Fruit fly (Drosophila melanogaster) whole organism, embryonic: ENCODE measurements around the gene Pc.

Experiments used
- ATbp ChIP-seq: fragments of 200-800 bp; sonication (Bioruptor generic); optimal IDR thresholded peaks from 2 replicates; lab custom pipeline; 2017; ENCODE audit warnings: missing biosample characterization, mild to moderate bottlenecking, missing genetic modification characterization, missing genetic modification reagents
- CG11247 ChIP-seq: fragments of 200-800 bp; sonication (Bioruptor generic); IDR thresholded peaks from 2 replicates; pipeline ENCODE4 v1.3.6; 2022; ENCODE audit warnings: missing biosample characterization, missing genetic modification characterization
- CG12155 ChIP-seq: fragments of 200-800 bp; sonication (Bioruptor generic); optimal IDR thresholded peaks from 3 replicates; lab custom pipeline; 2016; ENCODE audit warnings: missing biosample characterization, missing genetic modification characterization
- CG12659 ChIP-seq: fragments of 200-800 bp; sonication (Bioruptor generic); optimal IDR thresholded peaks from 3 replicates; lab custom pipeline; 2017; ENCODE audit warnings: mild to moderate bottlenecking, missing biosample characterization, missing genetic modification reagents, missing genetic modification characterization
- CG14965 ChIP-seq: fragments of 200-800 bp; sonication (Bioruptor generic); optimal IDR thresholded peaks from 2 replicates; lab custom pipeline; 2016; ENCODE audit warnings: missing biosample characterization, missing genetic modification characterization, borderline replicate concordance
- CG17328 ChIP-seq: fragments of 200-800 bp; sonication (Bioruptor generic); IDR thresholded peaks from 2 replicates; pipeline ENCODE4 v1.3.6; 2022; ENCODE audit warnings: missing biosample characterization, missing genetic modification characterization
- CG17612 ChIP-seq: fragments of 200-800 bp; sonication (Bioruptor generic); IDR thresholded peaks from 2 replicates; pipeline ENCODE4 v1.3.6; 2022; ENCODE audit warnings: missing biosample characterization, missing genetic modification characterization
- CG2889 ChIP-seq: fragments of 200-800 bp; sonication (Bioruptor generic); IDR thresholded peaks from 3 replicates; pipeline ENCODE4 v1.3.6; 2022; ENCODE audit warnings: missing biosample characterization, missing genetic modification characterization
- CG30431 ChIP-seq: fragments of 200-800 bp; sonication (Bioruptor generic); optimal IDR thresholded peaks from 2 replicates; lab custom pipeline; 2017; ENCODE audit warnings: missing biosample characterization, missing genetic modification characterization
- CG33213 ChIP-seq: fragments of 200-800 bp; sonication (Bioruptor generic); optimal IDR thresholded peaks from 3 replicates; lab custom pipeline; 2016; ENCODE audit warnings: missing biosample characterization, missing genetic modification characterization
- CG5180 ChIP-seq: fragments of 200-800 bp; sonication (Bioruptor generic); optimal IDR thresholded peaks from 3 replicates; lab custom pipeline; 2017; ENCODE audit warnings: missing biosample characterization, missing genetic modification characterization, mild to moderate bottlenecking, moderate library complexity, missing genetic modification reagents
- CG6854 ChIP-seq: fragments of 200-800 bp; sonication (Bioruptor generic); optimal IDR thresholded peaks from 3 replicates; lab custom pipeline; 2017; ENCODE audit warnings: missing biosample characterization, mild to moderate bottlenecking, missing genetic modification characterization
- CG7271 ChIP-seq: fragments of 200-800 bp; sonication (Bioruptor generic); optimal IDR thresholded peaks from 2 replicates; lab custom pipeline; 2018; ENCODE audit warnings: missing biosample characterization, mild to moderate bottlenecking, missing genetic modification characterization, moderate library complexity
- Dip2 ChIP-seq: fragments of 200-800 bp; sonication (Bioruptor generic); IDR thresholded peaks from 2 replicates; pipeline ENCODE4 v1.3.6; 2022; ENCODE audit warnings: missing biosample characterization, missing genetic modification characterization
- Hmr ChIP-seq: fragments of 200-800 bp; sonication (Bioruptor generic); optimal IDR thresholded peaks from 3 replicates; lab custom pipeline; 2017; ENCODE audit warnings: mild to moderate bottlenecking, missing biosample characterization, missing genetic modification reagents, missing genetic modification characterization
- MESR4 ChIP-seq: fragments of 200-800 bp; sonication (Bioruptor generic); optimal IDR thresholded peaks from 2 replicates; lab custom pipeline; 2018; ENCODE audit warnings: missing biosample characterization, mild to moderate bottlenecking, missing genetic modification characterization, moderate library complexity
- Max ChIP-seq: fragments of 200-800 bp; sonication (Bioruptor generic); optimal IDR thresholded peaks from 2 replicates; lab custom pipeline; 2016; ENCODE audit warnings: missing biosample characterization, mild to moderate bottlenecking, missing genetic modification characterization
- Meics ChIP-seq: fragments of 200-800 bp; sonication (Bioruptor generic); optimal IDR thresholded peaks from 2 replicates; lab custom pipeline; 2017; ENCODE audit warnings: missing biosample characterization, mild to moderate bottlenecking, missing genetic modification characterization
- PHDP ChIP-seq: fragments of 200-800 bp; sonication (Bioruptor generic); optimal IDR thresholded peaks from 3 replicates; lab custom pipeline; 2018; ENCODE audit warnings: missing biosample characterization, mild to moderate bottlenecking, missing genetic modification characterization, moderate library complexity
- Ptx1 ChIP-seq: fragments of 200-800 bp; sonication (Bioruptor generic); IDR thresholded peaks from 2 replicates; pipeline ENCODE4 v1.3.6; 2022; ENCODE audit warnings: missing biosample characterization, missing genetic modification characterization
- Rfx ChIP-seq: fragments of 200-800 bp; sonication (Bioruptor generic); IDR thresholded peaks from 2 replicates; pipeline ENCODE4 v1.3.6; 2022; ENCODE audit warnings: missing biosample characterization, missing genetic modification characterization
- Sox100B ChIP-seq: fragments of 200-800 bp; sonication (Bioruptor generic); optimal IDR thresholded peaks from 3 replicates; lab custom pipeline; 2018; ENCODE audit warnings: missing biosample characterization, mild to moderate bottlenecking, missing genetic modification characterization
- Sox102F ChIP-seq: fragments of 200-800 bp; sonication (Bioruptor generic); optimal IDR thresholded peaks from 2 replicates; lab custom pipeline; 2018; ENCODE audit warnings: missing biosample characterization, mild to moderate bottlenecking, missing genetic modification characterization, moderate library complexity
- ara ChIP-seq: fragments of 200-800 bp; sonication (Bioruptor generic); IDR thresholded peaks from 2 replicates; pipeline ENCODE4 v1.3.6; 2022; ENCODE audit warnings: missing biosample characterization, missing genetic modification characterization
- br ChIP-seq: fragments of >200 bp; optimal IDR thresholded peaks from 2 replicates; lab custom pipeline; 2017
- cg ChIP-seq: fragments of 200-800 bp; sonication (Bioruptor generic); optimal IDR thresholded peaks from 3 replicates; lab custom pipeline; 2019; ENCODE audit warnings: missing biosample characterization, mild to moderate bottlenecking, missing genetic modification characterization, moderate library complexity
- corto ChIP-seq: fragments of 200-800 bp; sonication (Bioruptor generic); optimal IDR thresholded peaks from 2 replicates; lab custom pipeline; 2016; ENCODE audit warnings: missing biosample characterization, mild to moderate bottlenecking, missing genetic modification characterization, moderate library complexity
- danr ChIP-seq: fragments of 200-800 bp; sonication (Bioruptor generic); IDR thresholded peaks from 2 replicates; pipeline ENCODE4 v1.3.6; 2022; ENCODE audit warnings: missing biosample characterization, missing genetic modification characterization
- eve ChIP-seq, 2 experiments: fragments of >200 bp; optimal IDR thresholded peaks; 2 replicates each; lab custom pipeline; 2017; ENCODE audit warnings: missing biosample characterization in 2 of 2, missing genetic modification characterization in 2 of 2
- fru ChIP-seq: fragments of >200 bp; optimal IDR thresholded peaks from 2 replicates; lab custom pipeline; 2017
- gfzf ChIP-seq: fragments of 200-800 bp; sonication (Bioruptor generic); optimal IDR thresholded peaks from 2 replicates; lab custom pipeline; 2016; ENCODE audit warnings: missing biosample characterization, mild to moderate bottlenecking, missing genetic modification characterization, moderate library complexity
- h ChIP-seq: fragments of >200 bp; optimal IDR thresholded peaks from 2 replicates; lab custom pipeline; 2017
- her ChIP-seq: fragments of 200-800 bp; sonication (Bioruptor generic); optimal IDR thresholded peaks from 2 replicates; lab custom pipeline; 2016; ENCODE audit warnings: missing biosample characterization, missing genetic modification characterization
- lab ChIP-seq: fragments of 200-800 bp; sonication (Bioruptor generic); optimal IDR thresholded peaks from 3 replicates; lab custom pipeline; 2017; ENCODE audit warnings: missing biosample characterization, missing genetic modification characterization, mild to moderate bottlenecking, moderate library complexity, missing genetic modification reagents
- lilli ChIP-seq: fragments of 200-800 bp; sonication (Bioruptor generic); optimal IDR thresholded peaks from 3 replicates; lab custom pipeline; 2016; ENCODE audit warnings: missing biosample characterization, missing genetic modification characterization
- nerfin-2 ChIP-seq: fragments of 200-800 bp; sonication (Bioruptor generic); IDR thresholded peaks from 2 replicates; pipeline ENCODE4 v1.3.6; 2022; ENCODE audit warnings: missing biosample characterization, missing genetic modification characterization; ENCODE audit not compliant: partially characterized antibody
- pho ChIP-seq: fragments of 200-800 bp; sonication (Bioruptor generic); optimal IDR thresholded peaks from 2 replicates; lab custom pipeline; 2016; ENCODE audit warnings: missing biosample characterization, missing genetic modification characterization
- rib ChIP-seq: fragments of 200-800 bp; sonication (Bioruptor generic); IDR thresholded peaks from 2 replicates; pipeline ENCODE4 v1.3.6; 2022; ENCODE audit warnings: missing biosample characterization, missing genetic modification characterization
- sima ChIP-seq: fragments of 200-800 bp; sonication (Bioruptor generic); optimal IDR thresholded peaks from 2 replicates; lab custom pipeline; 2016; ENCODE audit warnings: missing biosample characterization, missing genetic modification characterization
- trh ChIP-seq: fragments of 200-800 bp; sonication (Bioruptor generic); optimal IDR thresholded peaks from 2 replicates; lab custom pipeline; 2016; ENCODE audit warnings: missing biosample characterization, missing genetic modification characterization
- zfh1 ChIP-seq: fragments of 200-800 bp; sonication (Bioruptor generic); IDR thresholded peaks from 3 replicates; pipeline ENCODE4 v1.3.6; 2022; ENCODE audit warnings: missing biosample characterization, missing genetic modification characterization

Gene Pc

dm6 chr3L:21317416-21318259 is at the start of gene Pc (continued):
- TF ChIP-seq Hmr (peak; percentile 57), CG7271 (tag; lab: Kevin White, UChicago) (no peak), eve (GFP tag; optimal IDR thresholded peaks at IDR 0.05; lab: Kevin White, UChicago) (no peak), Max (GFP tag; lab: Kevin White, UChicago) (peak; percentile 30), CG6854 (GFP tag; lab: Kevin White, UChicago) (no peak), lilli (GFP tag; lab: Kevin White, UChicago) (peak; percentile 3), Sox102F (GFP tag; lab: Kevin White, UChicago) (no peak), MESR4 (GFP tag; lab: Kevin White, UChicago) (peak; percentile 59), Ptx1 (GFP tag; lab: Robert Waterston, UW) (no peak), CG17612 (GFP tag; lab: Robert Waterston, UW) (no peak), her (GFP tag; lab: Kevin White, UChicago) (peak; percentile 12), cg (GFP tag; lab: Kevin White, UChicago) (peak; percentile 93), Rfx (peak; percentile 43), ATbp (GFP tag; lab: Kevin White, UChicago) (no peak), CG17328 (no peak), CG33213 (GFP tag; lab: Kevin White, UChicago) (peak; percentile 78), sima (GFP tag; lab: Kevin White, UChicago) (peak; percentile 34), h (no peak), CG5180 (GFP tag; lab: Kevin White, UChicago) (no peak), lab (GFP tag; lab: Kevin White, UChicago) (no peak), CG2889 (GFP tag; lab: Robert Waterston, UW) (no peak), CG12659 (GFP tag; lab: Kevin White, UChicago) (peak; percentile 82), br (lab: Kevin White, UChicago) (no peak), gfzf (peak; percentile 86), nerfin-2 (peak; percentile 84), Meics (GFP tag; lab: Kevin White, UChicago) (no peak), fru (lab: Kevin White, UChicago) (no peak), PHDP (no peak), zfh1 (GFP tag; lab: Robert Waterston, UW) (no peak), danr (no peak), Sox100B (GFP tag; lab: Kevin White, UChicago) (no peak), Dip2 (GFP tag; lab: Robert Waterston, UW) (no peak), CG30431 (GFP tag; lab: Kevin White, UChicago) (no peak), CG12155 (GFP tag; lab: Kevin White, UChicago) (peak; percentile 49), CG11247 (GFP tag; lab: Robert Waterston, UW) (no peak), CG14965 (GFP tag; lab: Kevin White, UChicago) (no peak), corto (GFP tag; lab: Kevin White, UChicago) (no peak), ara (no peak), rib (0 out of 2 replicates have a peak, but pooled peaks have one; percentile 37), pho (GFP tag; lab: Kevin White, UChicago) (peak; percentile 39), trh (no peak)
